Fruit fly (Drosophila melanogaster) whole organism, embryonic: ENCODE data around the gene CG43179.

ENCODE experiments used
- Awh ChIP-seq: fragments of 200-800 bp; sonication (Bioruptor generic); IDR thresholded peaks from 2 replicates; pipeline ENCODE4, ENCODE4 v1.3.6; 2022; ENCODE audit warnings: missing biosample characterization, missing genetic modification characterization
- Bteb2 ChIP-seq: fragments of 200-800 bp; sonication (Bioruptor generic); optimal IDR thresholded peaks from 2 replicates; lab custom pipeline; 2016; ENCODE audit warnings: missing biosample characterization, missing genetic modification characterization
- CG11085 ChIP-seq: fragments of 200-800 bp; sonication (Bioruptor generic); IDR thresholded peaks from 2 replicates; pipeline ENCODE4 v1.3.6; 2022; ENCODE audit warnings: missing biosample characterization, missing genetic modification characterization
- CG11398 ChIP-seq: fragments of 200-800 bp; sonication (Bioruptor generic); optimal IDR thresholded peaks from 2 replicates; lab custom pipeline; 2016; ENCODE audit warnings: missing biosample characterization, missing genetic modification characterization
- CG11723 ChIP-seq: fragments of 200-800 bp; sonication (Bioruptor generic); optimal IDR thresholded peaks from 2 replicates; lab custom pipeline; 2017; ENCODE audit warnings: missing biosample characterization, mild to moderate bottlenecking, missing genetic modification characterization
- CG12219 ChIP-seq: fragments of 200-800 bp; sonication (Bioruptor generic); optimal IDR thresholded peaks from 3 replicates; lab custom pipeline; 2018; ENCODE audit warnings: missing biosample characterization, mild to moderate bottlenecking, missing genetic modification characterization
- CG12391 ChIP-seq: fragments of 200-800 bp; sonication (Bioruptor generic); optimal IDR thresholded peaks from 3 replicates; lab custom pipeline; 2018; ENCODE audit warnings: missing biosample characterization, mild to moderate bottlenecking, missing genetic modification characterization, moderate library complexity
- CG12659 ChIP-seq: fragments of 200-800 bp; sonication (Bioruptor generic); optimal IDR thresholded peaks from 3 replicates; lab custom pipeline; 2017; ENCODE audit warnings: mild to moderate bottlenecking, missing biosample characterization, missing genetic modification reagents, missing genetic modification characterization
- CG13424 ChIP-seq: fragments of 200-800 bp; sonication (Bioruptor generic); optimal IDR thresholded peaks from 2 replicates; lab custom pipeline; 2019; ENCODE audit warnings: missing biosample characterization, mild to moderate bottlenecking, missing genetic modification characterization, moderate library complexity
- CG1529 ChIP-seq: fragments of 200-800 bp; sonication (Bioruptor generic); optimal IDR thresholded peaks from 3 replicates; lab custom pipeline; 2018; ENCODE audit warnings: missing biosample characterization, missing genetic modification characterization
- CG31388 ChIP-seq: fragments of 200-800 bp; sonication (Bioruptor generic); optimal IDR thresholded peaks from 2 replicates; lab custom pipeline; 2016; ENCODE audit warnings: missing biosample characterization, missing genetic modification characterization
- CG33557 ChIP-seq: fragments of 200-800 bp; sonication (Bioruptor generic); optimal IDR thresholded peaks from 2 replicates; lab custom pipeline; 2019; ENCODE audit warnings: missing biosample characterization, mild to moderate bottlenecking, missing genetic modification characterization, moderate library complexity
- CG3407 ChIP-seq: fragments of 200-800 bp; sonication (Bioruptor generic); optimal IDR thresholded peaks from 2 replicates; lab custom pipeline; 2018; ENCODE audit warnings: missing biosample characterization, mild to moderate bottlenecking, missing genetic modification characterization
- CG34376 ChIP-seq: fragments of 200-800 bp; sonication (Bioruptor generic); optimal IDR thresholded peaks from 2 replicates; lab custom pipeline; 2018; ENCODE audit warnings: missing biosample characterization, mild to moderate bottlenecking, missing genetic modification characterization
- CG3995 ChIP-seq: fragments of 200-800 bp; sonication (Bioruptor generic); optimal IDR thresholded peaks from 3 replicates; lab custom pipeline; 2016; ENCODE audit warnings: missing biosample characterization, missing genetic modification characterization
- CG4707 ChIP-seq: fragments of 200-800 bp; sonication (Bioruptor generic); optimal IDR thresholded peaks from 2 replicates; lab custom pipeline; 2018; ENCODE audit warnings: missing biosample characterization, mild to moderate bottlenecking, missing genetic modification characterization, moderate library complexity
- CG6854 ChIP-seq: fragments of 200-800 bp; sonication (Bioruptor generic); optimal IDR thresholded peaks from 3 replicates; lab custom pipeline; 2017; ENCODE audit warnings: missing biosample characterization, mild to moderate bottlenecking, missing genetic modification characterization
- CG7928 ChIP-seq: fragments of 200-800 bp; sonication (Bioruptor generic); optimal IDR thresholded peaks from 2 replicates; lab custom pipeline; 2017; ENCODE audit warnings: missing biosample characterization, mild to moderate bottlenecking, missing genetic modification characterization
- CG8281 ChIP-seq: fragments of 200-800 bp; sonication (Bioruptor generic); optimal IDR thresholded peaks from 2 replicates; lab custom pipeline; 2018; ENCODE audit warnings: missing biosample characterization, mild to moderate bottlenecking, missing genetic modification characterization, moderate library complexity
- CG8765 ChIP-seq: fragments of 200-800 bp; sonication (Bioruptor generic); IDR thresholded peaks from 2 replicates; pipeline ENCODE4 v1.3.6; 2022; ENCODE audit warnings: missing biosample characterization, missing genetic modification characterization
- CG9876 ChIP-seq: fragments of 200-800 bp; sonication (Bioruptor generic); optimal IDR thresholded peaks from 2 replicates; lab custom pipeline; 2016; ENCODE audit warnings: missing biosample characterization, missing genetic modification characterization
- Camta ChIP-seq: fragments of 200-800 bp; sonication (Bioruptor generic); optimal IDR thresholded peaks from 2 replicates; lab custom pipeline; 2016; ENCODE audit warnings: missing biosample characterization, missing genetic modification characterization
- Chrac-16 ChIP-seq: fragments of 200-800 bp; sonication (Bioruptor generic); optimal IDR thresholded peaks from 3 replicates; lab custom pipeline; 2016; ENCODE audit warnings: missing biosample characterization, missing genetic modification characterization
- Dbx ChIP-seq: fragments of 200-800 bp; sonication (Bioruptor generic); IDR thresholded peaks from 3 replicates; pipeline ENCODE4 v1.3.6; 2022; ENCODE audit warnings: missing biosample characterization, missing genetic modification characterization
- HLH3B ChIP-seq: fragments of 200-800 bp; sonication (Bioruptor generic); IDR thresholded peaks from 2 replicates; pipeline ENCODE4 v1.3.6; 2022; ENCODE audit warnings: missing biosample characterization, missing genetic modification characterization
- HmgD ChIP-seq: fragments of 200-800 bp; sonication (Bioruptor generic); optimal IDR thresholded peaks from 3 replicates; lab custom pipeline; 2016; ENCODE audit warnings: missing biosample characterization, missing genetic modification characterization
- Scr ChIP-seq: fragments of 200-800 bp; sonication (Bioruptor generic); IDR thresholded peaks from 2 replicates; pipeline ENCODE4 v1.3.6; 2022; ENCODE audit warnings: missing biosample characterization, missing genetic modification characterization; ENCODE audit not compliant: partially characterized antibody
- Ssrp ChIP-seq: fragments of 200-800 bp; sonication (Bioruptor generic); optimal IDR thresholded peaks from 2 replicates; lab custom pipeline; 2018; ENCODE audit warnings: missing biosample characterization, mild to moderate bottlenecking, missing genetic modification characterization, moderate library complexity
- TFAM ChIP-seq: fragments of 200-800 bp; sonication (Bioruptor generic); optimal IDR thresholded peaks from 2 replicates; lab custom pipeline; 2017; ENCODE audit warnings: missing biosample characterization, missing genetic modification characterization, inconsistent platforms
- Usf ChIP-seq: fragments of 200-800 bp; sonication (Bioruptor generic); optimal IDR thresholded peaks from 2 replicates; lab custom pipeline; 2017; ENCODE audit warnings: missing genotype, missing biosample characterization, missing genetic modification characterization
- Xrp1 ChIP-seq: fragments of 200-800 bp; sonication (Bioruptor generic); IDR thresholded peaks from 2 replicates; pipeline ENCODE4 v1.3.6; 2022; ENCODE audit warnings: missing biosample characterization, missing genetic modification characterization
- ab ChIP-seq: fragments of 200-800 bp; sonication (Bioruptor generic); optimal IDR thresholded peaks from 2 replicates; lab custom pipeline; 2016; ENCODE audit warnings: missing biosample characterization, missing genetic modification characterization
- al ChIP-seq: fragments of 200-800 bp; sonication (Bioruptor generic); IDR thresholded peaks from 2 replicates; pipeline ENCODE4 v1.3.6; 2022; ENCODE audit warnings: missing biosample characterization, missing genetic modification characterization
- az2 ChIP-seq: fragments of 200-800 bp; sonication (Bioruptor generic); optimal IDR thresholded peaks from 3 replicates; lab custom pipeline; 2016; ENCODE audit warnings: missing biosample characterization, missing genetic modification characterization
- chm ChIP-seq: fragments of 200-800 bp; sonication (Bioruptor generic); IDR thresholded peaks from 2 replicates; pipeline ENCODE4 v1.3.6; 2022; ENCODE audit warnings: missing biosample characterization, missing genetic modification characterization
- dysf ChIP-seq: fragments of 200-800 bp; sonication (Bioruptor generic); IDR thresholded peaks from 3 replicates; pipeline ENCODE4 v1.3.6; 2022; ENCODE audit warnings: missing biosample characterization, missing genetic modification characterization
- fd96Cb ChIP-seq: fragments of 200-800 bp; sonication (Bioruptor generic); optimal IDR thresholded peaks from 2 replicates; lab custom pipeline; 2018; ENCODE audit warnings: missing biosample characterization, mild to moderate bottlenecking, missing genetic modification characterization, moderate library complexity
- gce ChIP-seq: fragments of 200-800 bp; sonication (Bioruptor generic); IDR thresholded peaks from 3 replicates; pipeline ENCODE4 v1.3.6; 2022; ENCODE audit warnings: missing biosample characterization, missing genetic modification characterization
- hb ChIP-seq: fragments of 200-800 bp; sonication (Bioruptor generic); IDR thresholded peaks from 3 replicates; pipeline ENCODE4 v1.3.6; 2022; ENCODE audit warnings: missing biosample characterization, missing genetic modification characterization; ENCODE audit not compliant: partially characterized antibody
- jumu ChIP-seq: fragments of 200-800 bp; sonication (Bioruptor generic); optimal IDR thresholded peaks from 3 replicates; lab custom pipeline; 2016; ENCODE audit warnings: missing biosample characterization, missing genetic modification characterization
- kay ChIP-seq: fragments of 200-800 bp; sonication (Bioruptor generic); optimal IDR thresholded peaks from 2 replicates; lab custom pipeline; 2016; ENCODE audit warnings: missing biosample characterization, missing genetic modification characterization
- lmd ChIP-seq: fragments of 200-800 bp; sonication (Bioruptor generic); IDR thresholded peaks from 2 replicates; pipeline ENCODE4 v1.3.6; 2022; ENCODE audit warnings: missing biosample characterization, missing genetic modification characterization
- oc ChIP-seq: fragments of 200-800 bp; sonication (Bioruptor generic); optimal IDR thresholded peaks from 2 replicates; lab custom pipeline; 2018; ENCODE audit warnings: missing biosample characterization, mild to moderate bottlenecking, missing genetic modification characterization, moderate library complexity
- pho ChIP-seq: fragments of 200-800 bp; sonication (Bioruptor generic); optimal IDR thresholded peaks from 2 replicates; lab custom pipeline; 2016; ENCODE audit warnings: missing biosample characterization, missing genetic modification characterization
- slbo ChIP-seq: fragments of 200-800 bp; sonication (Bioruptor generic); IDR thresholded peaks from 2 replicates; pipeline ENCODE4 v1.3.6; 2022; ENCODE audit warnings: missing biosample characterization, missing genetic modification characterization
- slou ChIP-seq: fragments of 200-800 bp; sonication (Bioruptor generic); optimal IDR thresholded peaks from 3 replicates; lab custom pipeline; 2016; ENCODE audit warnings: missing biosample characterization, missing genetic modification characterization
- so ChIP-seq: fragments of 200-800 bp; sonication (Bioruptor generic); IDR thresholded peaks from 3 replicates; pipeline ENCODE4 v1.3.6; 2022; ENCODE audit warnings: missing biosample characterization, missing genetic modification characterization
- sr ChIP-seq: fragments of 200-800 bp; sonication (Bioruptor generic); IDR thresholded peaks from 3 replicates; pipeline ENCODE4 v1.3.6; 2022; ENCODE audit warnings: missing biosample characterization, missing genetic modification characterization
- tll ChIP-seq, 2 experiments: fragments of 200-800 bp in 1 of 2; fragments of >200 bp in 1 of 2; sonication (Bioruptor generic) in 1 of 2; optimal IDR thresholded peaks; 2 replicates each; lab custom pipeline; 2017 to 2019; ENCODE audit warnings: missing biosample characterization in 2 of 2, missing genetic modification characterization in 2 of 2, mild to moderate bottlenecking in 1 of 2, moderate library complexity in 1 of 2
- tna ChIP-seq: fragments of 200-800 bp; sonication (Bioruptor generic); IDR thresholded peaks from 2 replicates; pipeline ENCODE4 v1.3.6; 2022; ENCODE audit warnings: missing biosample characterization, missing genetic modification characterization; ENCODE audit not compliant: partially characterized antibody
- vvl ChIP-seq: fragments of 200-800 bp; sonication (Bioruptor generic); IDR thresholded peaks from 2 replicates; pipeline ENCODE4 v1.3.6; 2022; ENCODE audit warnings: missing biosample characterization, missing genetic modification characterization

Gene CG43179

DNA sequence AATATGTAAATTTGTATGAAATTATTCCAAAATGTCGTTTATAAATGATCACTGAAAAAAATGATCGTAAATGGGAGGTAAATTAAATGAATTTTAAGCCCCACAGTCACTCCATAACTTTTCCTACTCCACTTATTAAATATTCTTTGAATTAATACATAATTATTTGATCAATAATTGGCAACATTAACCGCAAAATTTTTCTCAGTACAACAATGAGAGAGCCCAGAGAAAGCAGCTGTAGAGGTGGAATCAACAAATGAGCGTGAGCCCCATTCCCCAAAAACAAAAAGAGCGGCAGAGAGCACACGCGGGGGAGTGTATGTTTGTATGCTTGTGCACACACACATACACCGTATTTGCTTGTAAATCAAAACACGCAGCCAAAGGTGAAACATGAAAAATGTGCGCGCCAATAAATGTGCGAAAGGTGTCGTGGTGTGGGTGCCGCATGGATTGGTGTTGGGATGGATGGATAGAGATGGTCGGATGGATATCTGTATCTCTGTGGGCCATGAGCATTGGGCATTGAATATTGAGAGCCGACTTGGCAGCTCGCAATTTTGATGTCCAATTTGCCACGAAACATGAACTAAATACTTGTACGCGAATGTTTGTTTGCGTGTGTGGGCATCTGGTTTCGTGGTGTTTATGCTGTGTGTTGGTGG lies 28.0 kb downstream of the CG43179 start (continued):
- TF ChIP-seq Chrac-16 (peak; percentile 99), TFAM (GFP tag; lab: Kevin White, UChicago) (peak; percentile 88), tna (GFP tag; lab: Robert Waterston, UW) (no peak), CG3995 (GFP tag; lab: Kevin White, UChicago) (peak; percentile 81), hb (GFP tag; lab: Robert Waterston, UW) (no peak), Camta (GFP tag; lab: Kevin White, UChicago) (peak; percentile 95), fd96Cb (peak; percentile 99), Awh (GFP tag; lab: Robert Waterston, UW) (no peak), Bteb2 (peak; percentile 97), Scr (no peak), gce (GFP tag; lab: Robert Waterston, UW) (no peak), az2 (GFP tag; lab: Kevin White, UChicago) (peak; percentile 99), CG13424 (tag; lab: Kevin White, UChicago) (peak; percentile 99), CG12219 (peak; percentile 98), Usf (GFP tag; lab: Kevin White, UChicago) (peak; percentile 97), vvl (GFP tag; lab: Robert Waterston, UW) (no peak), Xrp1 (GFP tag; lab: Robert Waterston, UW) (no peak), slou (GFP tag; lab: Kevin White, UChicago) (peak; percentile 95), CG12659 (GFP tag; lab: Kevin White, UChicago) (peak; percentile 99), chm (GFP tag; lab: Robert Waterston, UW) (no peak), CG7928 (GFP tag; lab: Kevin White, UChicago) (peak; percentile 83), oc (tag; lab: Kevin White, UChicago) (peak; percentile 99), tll (GFP tag; optimal IDR thresholded peaks at IDR 0.05; lab: Kevin White, UChicago) (peak in 1 of 2 experiments; percentile 23), CG6854 (GFP tag; lab: Kevin White, UChicago) (peak; percentile 98), pho (peak; percentile 96), HmgD (peak; percentile 55), kay (peak; percentile 96), CG3407 (GFP tag; lab: Kevin White, UChicago) (peak; percentile 97), ab (GFP tag; lab: Kevin White, UChicago) (peak; percentile 74), lmd (GFP tag; lab: Robert Waterston, UW) (no peak), CG11723 (peak; percentile 97), CG11085 (no peak), HLH3B (no peak), dysf (GFP tag; lab: Robert Waterston, UW) (no peak), CG1529 (GFP tag; lab: Kevin White, UChicago) (peak; percentile 98), CG8281 (tag; lab: Kevin White, UChicago) (peak; percentile 94), CG33557 (peak; percentile 93), CG11398 (GFP tag; lab: Kevin White, UChicago) (peak; percentile 83), CG4707 (GFP tag; lab: Kevin White, UChicago) (peak; percentile 96), CG8765 (no peak), sr (GFP tag; lab: Robert Waterston, UW) (no peak), CG31388 (GFP tag; lab: Kevin White, UChicago) (peak; percentile 96), CG9876 (peak; percentile 77), Dbx (GFP tag; lab: Robert Waterston, UW) (no peak), jumu (peak; percentile 90), CG12391 (tag; lab: Kevin White, UChicago) (peak; percentile 99), slbo (GFP tag; lab: Robert Waterston, UW) (no peak), Ssrp (tag; lab: Kevin White, UChicago) (peak; percentile 98), al (GFP tag; lab: Robert Waterston, UW) (no peak), CG34376 (peak; percentile 92), so (no peak)
